Fruit fly (Drosophila melanogaster): ENCODE data around the gene CG18581.

CG18581 gene

dm6 chr3L:15005085-15005484, 44.9 kb downstream of the CG18581 start:
- TF ChIP-seq noc (tag; optimal IDR thresholded peaks at IDR 0.05) = no peak

Measured in whole organism, larva.